Fruit fly (Drosophila melanogaster): Measurements from ENCODE around the gene Ocrl.

Ocrl gene

dm6 chrX:1927473-1928306, 4.9 kb downstream of the Ocrl start, which contains the start of gene CG11596 (continued):
- no peak for TF ChIP-seq CG11762 (GFP tag; optimal IDR thresholded peaks at IDR 0.05; ENCODE audit: insufficient read depth)
- no peak for TF ChIP-seq Hr38 (GFP tag; optimal IDR thresholded peaks at IDR 0.05)

- TF ChIP-seq CG6276 (GFP tag; optimal IDR thresholded peaks at IDR 0.05) (no peak), Eip75B (GFP tag; optimal IDR thresholded peaks at IDR 0.05) (peak; percentile 75), Hr38 (GFP tag; optimal IDR thresholded peaks at IDR 0.05) (peak; percentile 14), CG6163 (GFP tag; IDR thresholded peaks at IDR 0.05) (peak; percentile 35; the same call in 1 of the 3 replicates), Lpt (GFP tag; optimal IDR thresholded peaks at IDR 0.05) (peak; percentile 64), CG7368 (GFP tag; optimal IDR thresholded peaks at IDR 0.05) (peak; percentile 68), CG3919 (GFP tag; optimal IDR thresholded peaks at IDR 0.05) (peak; percentile 68), CG8119 (GFP tag; IDR thresholded peaks at IDR 0.05) (peak; percentile 48), ss (GFP tag; optimal IDR thresholded peaks at IDR 0.05) (peak in 1 of 2 experiments; percentile 68), lz (GFP tag; optimal IDR thresholded peaks at IDR 0.05) (peak; percentile 85), Eip93F (GFP tag; optimal IDR thresholded peaks at IDR 0.05) (no peak), Smox (GFP tag; optimal IDR thresholded peaks at IDR 0.05) (peak; percentile 73), Met (GFP tag; optimal IDR thresholded peaks at IDR 0.05) (peak; percentile 80), CG10631 (GFP tag; optimal IDR thresholded peaks at IDR 0.05) (peak; percentile 73), CG11762 (GFP tag; optimal IDR thresholded peaks at IDR 0.05; ENCODE audit: insufficient read depth) (peak; percentile 56), acj6 (GFP tag; optimal IDR thresholded peaks at IDR 0.05) (peak; percentile 74), CG6792 (GFP tag; optimal IDR thresholded peaks at IDR 0.05) (peak; percentile 71), CG16779 (tag; optimal IDR thresholded peaks at IDR 0.05) (peak; percentile 9), CG9139 (GFP tag; optimal IDR thresholded peaks at IDR 0.05) (peak; percentile 19), pdm3 (GFP tag; optimal IDR thresholded peaks at IDR 0.05) (peak; percentile 79), Ets21C (GFP tag; optimal IDR thresholded peaks at IDR 0.05) (peak; percentile 83), OdsH (GFP tag; optimal IDR thresholded peaks at IDR 0.05) (peak; percentile 82), CG11294 (GFP tag; IDR thresholded peaks at IDR 0.05) (peak; percentile 30; the same call in 1 of the 2 replicates), CG31627 (GFP tag; optimal IDR thresholded peaks at IDR 0.05) (peak; percentile 85), Ets96B (tag; optimal IDR thresholded peaks at IDR 0.05) (peak; percentile 65), fkh (GFP tag; optimal IDR thresholded peaks at IDR 0.05) (peak; percentile 93), Sox14 (GFP tag; optimal IDR thresholded peaks at IDR 0.05) (peak; percentile 77), CG8632 (GFP tag; optimal IDR thresholded peaks at IDR 0.05) (peak; percentile 54), net (GFP tag; optimal IDR thresholded peaks at IDR 0.05) (peak; percentile 59), CG15336 (GFP tag; IDR thresholded peaks at IDR 0.05) (peak; percentile 65), Hr4 (GFP tag; optimal IDR thresholded peaks at IDR 0.05) (peak; percentile 77), dsx (GFP tag; optimal IDR thresholded peaks at IDR 0.05; ENCODE audit: poor library complexity, severe bottlenecking) (peak; percentile 91), CG3032 (tag; optimal IDR thresholded peaks at IDR 0.05) (peak; percentile 71), svp (GFP tag) (peak; percentile 85), CG4318 (GFP tag; optimal IDR thresholded peaks at IDR 0.05) (peak; percentile 31), Blimp-1 (GFP tag; optimal IDR thresholded peaks at IDR 0.05) (peak; percentile 38), CG32006 (GFP tag; optimal IDR thresholded peaks at IDR 0.05) (peak; percentile 79), eg (GFP tag; IDR thresholded peaks at IDR 0.05) (0 out of 3 replicates have a peak, but pooled peaks have one; percentile 55), vri (GFP tag; optimal IDR thresholded peaks at IDR 0.05) (peak; percentile 56), esn (GFP tag; optimal IDR thresholded peaks at IDR 0.05) (peak; percentile 85), fd59A (GFP tag; optimal IDR thresholded peaks at IDR 0.05) (peak; percentile 57), CG8319 (GFP tag; optimal IDR thresholded peaks at IDR 0.05) (peak; percentile 66), Sox102F (GFP tag; optimal IDR thresholded peaks at IDR 0.05) (peak; percentile 82), achi (GFP tag; optimal IDR thresholded peaks at IDR 0.05) (peak; percentile 74), CG34406 (GFP tag; optimal IDR thresholded peaks at IDR 0.05) (peak; percentile 59), fd85E (GFP tag; optimal IDR thresholded peaks at IDR 0.05) (no peak), Gug (GFP tag; IDR thresholded peaks at IDR 0.05) (peak; percentile 45; the same call in 1 of the 2 replicates)
Observed at dm6 chrX:1940020-1940419, 17.2 kb downstream of the Ocrl start, which contains the start of the genes CG3857 and CG3587. Gene CG3857 (minus strand): TSS chrX:1940040. Gene CG3587 (plus strand): TSS chrX:1940307.

Measured in whole organism, prepupa.